Worm (Caenorhabditis elegans): ENCODE measurements around the gene rad-50.

rad-50 gene

DNA sequence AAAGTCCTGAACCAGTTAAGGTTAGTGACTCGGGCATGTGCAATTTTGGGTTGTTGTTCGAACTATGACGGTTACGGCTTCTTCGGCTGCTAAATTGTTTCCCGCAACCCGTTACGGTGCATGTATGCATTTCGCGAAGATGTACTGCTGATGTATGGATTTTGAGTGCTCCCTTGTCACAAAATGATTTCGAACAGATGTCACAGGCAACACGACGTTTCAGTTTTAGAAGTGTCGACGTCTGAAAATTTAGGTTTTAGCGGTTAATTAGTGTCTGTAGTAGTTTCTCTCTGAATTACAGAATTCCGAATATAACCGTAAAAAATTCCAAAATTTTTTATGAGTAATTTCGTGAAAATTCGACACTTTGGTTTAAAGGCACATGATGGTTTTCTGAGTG lies 30.3 kb downstream of the rad-50 start:
- no peak for TF ChIP-seq hlh-30 (tag; optimal IDR thresholded peaks at IDR 0.05; ENCODE audit: insufficient read depth)

DNA sequence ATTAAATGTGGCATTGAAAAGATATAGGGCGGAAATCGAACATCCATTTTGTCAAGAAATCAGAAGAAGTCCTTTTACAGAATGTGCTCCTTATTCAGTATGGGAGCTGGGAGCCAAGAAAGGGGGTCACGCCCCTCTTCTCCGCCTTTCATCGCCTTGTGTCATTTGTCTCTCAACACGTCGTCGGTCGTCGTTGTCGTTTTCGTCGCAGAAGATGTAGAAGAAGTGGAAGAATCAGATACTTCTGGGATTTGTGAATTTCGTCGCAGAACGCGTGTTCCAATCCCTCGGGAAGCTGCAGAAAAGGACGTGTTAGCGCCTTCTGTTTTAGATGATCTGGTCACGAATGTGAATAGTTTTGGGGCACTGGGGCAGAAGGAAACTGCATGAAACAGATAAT lies 31.5 kb downstream of the rad-50 start, which contains the start of gene bnc-1:
Gene bnc-1, minus strand, starts transcription at position 101 of the 400 bp plus-strand sequence.
- peak; percentile 33; the same call in 1 of the 2 replicates for TF ChIP-seq F44E2.7 (GFP tag; IDR thresholded peaks at IDR 0.05)
- TF ChIP-seq lin-38 (GFP tag; IDR thresholded peaks at IDR 0.05) = no peak

ce11 chrV:12281508-12281907 lies 36.1 kb downstream of the rad-50 start:
- TF ChIP-seq daf-8 (GFP tag; IDR thresholded peaks at IDR 0.05) (no peak), unc-62 (GFP tag; optimal IDR thresholded peaks at IDR 0.05 in 1 of 2) (peak in 1 of 2 experiments; percentile 34), unc-62 (tag; optimal IDR thresholded peaks at IDR 0.05) (no peak)

DNA sequence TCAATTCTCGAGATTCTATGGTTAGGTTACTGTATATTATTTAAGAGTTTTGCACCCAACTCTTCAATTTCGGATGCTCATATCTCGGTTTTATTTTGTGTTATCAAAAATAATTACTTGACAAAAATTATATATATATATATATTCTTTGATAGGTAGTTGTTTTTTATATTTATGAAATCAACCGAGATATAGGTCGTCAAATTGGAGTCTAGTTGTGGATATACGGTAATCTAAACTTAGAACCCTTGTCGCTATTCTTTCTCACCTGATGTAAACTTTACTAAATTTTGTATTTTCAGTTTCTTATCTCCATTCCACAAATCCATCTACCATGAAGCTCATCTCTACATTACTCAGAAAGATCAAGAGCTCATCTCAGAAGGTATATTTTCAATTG lies 37.7 kb downstream of the rad-50 start, which contains the start of gene F55C5.10:
Gene F55C5.10, plus strand, starts transcription at position 301 of the 400 bp plus-strand sequence.
- TF ChIP-seq lir-3 (tag; optimal IDR thresholded peaks at IDR 0.05) = no peak
- no peak for TF ChIP-seq dmd-8 (GFP tag; IDR thresholded peaks at IDR 0.05)
- TF ChIP-seq unc-62 (GFP tag; optimal IDR thresholded peaks at IDR 0.05 in 1 of 2) = peak in 1 of 2 experiments; percentile 27
- no peak for TF ChIP-seq unc-62 (tag; optimal IDR thresholded peaks at IDR 0.05)
- no peak for TF ChIP-seq saeg-2 (GFP tag; IDR thresholded peaks at IDR 0.05)
- no peak for TF ChIP-seq Y105C5A.15 (GFP tag; IDR thresholded peaks at IDR 0.05)

DNA sequence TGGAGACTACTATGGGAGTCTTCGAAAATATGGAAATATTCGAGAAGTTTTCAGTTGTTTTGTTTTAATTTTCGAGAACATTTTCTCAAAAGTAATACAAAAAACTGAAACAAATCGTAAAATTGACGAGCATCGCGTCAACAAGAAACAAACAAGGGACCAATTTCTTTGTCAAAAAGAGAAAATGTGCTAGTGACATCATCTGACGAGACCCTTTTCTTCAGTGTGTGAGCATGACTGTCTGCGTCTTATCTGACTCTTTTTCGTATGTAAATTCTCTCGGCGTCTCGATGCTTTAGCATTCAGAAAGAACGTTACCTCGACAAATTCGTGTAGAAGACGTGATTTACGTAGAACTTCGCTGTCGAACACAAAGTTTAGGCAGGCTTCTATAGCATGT lies 42.2 kb downstream of the rad-50 start:
- TF ChIP-seq egl-43 (GFP tag; IDR thresholded peaks at IDR 0.05) (no peak), lsy-2 (tag; optimal IDR thresholded peaks at IDR 0.05) (peak in 1 of 2 experiments; percentile 24), daf-16 (GFP tag; optimal IDR thresholded peaks at IDR 0.05) (no peak), daf-16 (tag; optimal IDR thresholded peaks at IDR 0.05) (no peak), nhr-10 (tag; optimal IDR thresholded peaks at IDR 0.05) (no peak), unc-62 (GFP tag; optimal IDR thresholded peaks at IDR 0.05 in 1 of 2) (peak in 1 of 2 experiments; percentile 77), unc-62 (tag; optimal IDR thresholded peaks at IDR 0.05) (no peak), attf-4 (tag; optimal IDR thresholded peaks at IDR 0.05) (no peak), gei-8 (GFP tag; optimal IDR thresholded peaks at IDR 0.05) (no peak), zfp-3 (GFP tag; conservative IDR thresholded peaks at IDR 0.05) (no peak), F49E8.2 (tag; optimal IDR thresholded peaks at IDR 0.05; ENCODE audit: borderline replicate concordance) (no peak), lin-29 (GFP tag; IDR thresholded peaks at IDR 0.05) (no peak), nhr-77 (tag; optimal IDR thresholded peaks at IDR 0.05) (no peak), fkh-10 (GFP tag; optimal IDR thresholded peaks at IDR 0.05) (peak; percentile 12), tra-1 (GFP tag; IDR thresholded peaks at IDR 0.05) (no peak), ztf-7 (tag; optimal IDR thresholded peaks at IDR 0.05) (no peak), ZK546.5 (tag; optimal IDR thresholded peaks at IDR 0.05) (no peak), mep-1 (tag; optimal IDR thresholded peaks at IDR 0.05) (peak; percentile 0), nhr-6 (tag; optimal IDR thresholded peaks at IDR 0.05) (no peak), unc-39 (tag; optimal IDR thresholded peaks at IDR 0.05) (no peak), hlh-30 (tag; optimal IDR thresholded peaks at IDR 0.05; ENCODE audit: insufficient read depth) (peak; percentile 29), madf-5 (GFP tag; IDR thresholded peaks at IDR 0.05) (no peak), snpc-1.2 (GFP tag; IDR thresholded peaks at IDR 0.05) (no peak)

DNA sequence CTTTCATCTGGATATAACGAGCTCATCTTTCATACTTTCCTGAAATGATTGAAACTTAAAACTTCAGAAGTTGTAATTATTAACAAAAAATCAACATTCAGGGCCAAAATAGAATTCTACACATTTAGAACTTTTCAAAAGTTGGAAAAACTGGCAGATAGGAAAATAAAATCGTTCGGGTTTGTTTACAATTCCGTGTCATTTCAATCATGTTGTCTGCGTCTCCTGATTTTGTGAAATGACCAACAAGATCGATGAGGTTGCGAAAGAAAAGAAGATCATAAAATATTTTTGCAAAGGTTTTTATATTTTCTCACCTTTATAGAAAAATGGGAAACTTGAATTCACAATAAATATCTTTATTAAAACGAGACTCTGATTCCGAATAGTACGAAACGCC lies 43.1 kb downstream of the rad-50 start, which contains the start of gene rskd-1:
Gene rskd-1, minus strand, starts transcription at position 39 of the 400 bp plus-strand sequence.
- TF ChIP-seq lin-39 (tag; optimal IDR thresholded peaks at IDR 0.05) = no peak
- TF ChIP-seq daf-8 (GFP tag; IDR thresholded peaks at IDR 0.05) = no peak
- no peak for TF ChIP-seq set-16 (GFP tag; IDR thresholded peaks at IDR 0.05)
- no peak for TF ChIP-seq ceh-82 (tag; optimal IDR thresholded peaks at IDR 0.05)
- TF ChIP-seq nhr-77 (tag; optimal IDR thresholded peaks at IDR 0.05) = no peak
- no peak for TF ChIP-seq ceh-32 (tag; optimal IDR thresholded peaks at IDR 0.05; ENCODE audit: poor library complexity)
- no peak for TF ChIP-seq ztf-7 (tag; optimal IDR thresholded peaks at IDR 0.05)
- TF ChIP-seq daf-12 (tag; optimal IDR thresholded peaks at IDR 0.05) = no peak
- TF ChIP-seq ama-1 (optimal IDR thresholded peaks at IDR 0.05) = no peak
- peak; percentile 40 for TF ChIP-seq T20F7.1 (GFP tag; optimal IDR thresholded peaks at IDR 0.05)
- no peak for TF ChIP-seq Y5F2A.4 (GFP tag; optimal IDR thresholded peaks at IDR 0.05)
- no peak for TF ChIP-seq snpc-1.2 (GFP tag; IDR thresholded peaks at IDR 0.05)
- no peak for TF ChIP-seq Y48G9A.11 (GFP tag; IDR thresholded peaks at IDR 0.05)
- no peak for TF ChIP-seq mxl-2 (GFP tag; conservative IDR thresholded peaks at IDR 0.05)
- TF ChIP-seq mdt-29 (GFP tag; IDR thresholded peaks at IDR 0.05) = no peak
- TF ChIP-seq sdz-12 (GFP tag; optimal IDR thresholded peaks at IDR 0.05) = no peak
- peak; percentile 38 for TF ChIP-seq hlh-30 (tag; optimal IDR thresholded peaks at IDR 0.05; ENCODE audit: insufficient read depth)
- TF ChIP-seq ZK546.5 (tag; optimal IDR thresholded peaks at IDR 0.05) = no peak
- no peak for TF ChIP-seq rbr-2 (tag; optimal IDR thresholded peaks at IDR 0.05)
- peak; percentile 9; the same call in 1 of the 2 replicates for TF ChIP-seq lin-38 (GFP tag; IDR thresholded peaks at IDR 0.05)
